Fruit fly (Drosophila melanogaster): ENCODE data around the gene x16.

Gene x16

dm6 chr2L:6968013-6968517 is 48.1 kb upstream of the x16 start (continued):
- peak; percentile 46 for TF ChIP-seq CG9727 (GFP tag; optimal IDR thresholded peaks at IDR 0.05)
- TF ChIP-seq CG18262 (tag; optimal IDR thresholded peaks at IDR 0.05): peak; percentile 30
- TF ChIP-seq kah (GFP tag; optimal IDR thresholded peaks at IDR 0.05): no peak
- peak; percentile 12 for TF ChIP-seq kay (GFP tag; optimal IDR thresholded peaks at IDR 0.05)
- peak; percentile 26 for TF ChIP-seq CG5245 (GFP tag; optimal IDR thresholded peaks at IDR 0.05)
- TF ChIP-seq CG7271 (tag; optimal IDR thresholded peaks at IDR 0.05): no peak
- no peak for TF ChIP-seq fd64A (GFP tag; optimal IDR thresholded peaks at IDR 0.05)
- TF ChIP-seq lab (GFP tag; optimal IDR thresholded peaks at IDR 0.05): no peak
- TF ChIP-seq lmd (GFP tag; IDR thresholded peaks at IDR 0.05): no peak; the same call in 1 of the 2 replicates
- TF ChIP-seq Rx (GFP tag; IDR thresholded peaks at IDR 0.05): no peak
- TF ChIP-seq btn (GFP tag; optimal IDR thresholded peaks at IDR 0.05): no peak
- TF ChIP-seq nerfin-1 (tag; optimal IDR thresholded peaks at IDR 0.05): no peak
- TF ChIP-seq dpn (GFP tag; optimal IDR thresholded peaks at IDR 0.05): peak; percentile 48 to 64
- no peak for TF ChIP-seq CG11560 (tag; IDR thresholded peaks at IDR 0.05)
- no peak for TF ChIP-seq cas (GFP tag; IDR thresholded peaks at IDR 0.05)
- peak; percentile 51; the same call in 1 of the 3 replicates for TF ChIP-seq zfh1 (GFP tag; IDR thresholded peaks at IDR 0.05)
- no peak for TF ChIP-seq stc (GFP tag; IDR thresholded peaks at IDR 0.05)
- no peak for TF ChIP-seq CG3726 (GFP tag; IDR thresholded peaks at IDR 0.05)
- TF ChIP-seq CG31365 (tag; optimal IDR thresholded peaks at IDR 0.05): peak; percentile 20
- TF ChIP-seq CG17568 (GFP tag; optimal IDR thresholded peaks at IDR 0.05): no peak
- TF ChIP-seq CG6654 (GFP tag; optimal IDR thresholded peaks at IDR 0.05): no peak
- no peak for TF ChIP-seq fru (optimal IDR thresholded peaks at IDR 0.05)
- TF ChIP-seq twi (tag; optimal IDR thresholded peaks at IDR 0.05): no peak
- TF ChIP-seq dati (GFP tag; IDR thresholded peaks at IDR 0.05): no peak
- peak; percentile 42 for TF ChIP-seq Bteb2 (GFP tag; optimal IDR thresholded peaks at IDR 0.05)
- TF ChIP-seq bab2 (GFP tag; optimal IDR thresholded peaks at IDR 0.05): peak; percentile 57
- no peak for TF ChIP-seq Sox102F (GFP tag; optimal IDR thresholded peaks at IDR 0.05)
- peak; percentile 45 for TF ChIP-seq zfh2 (GFP tag; optimal IDR thresholded peaks at IDR 0.05)
- TF ChIP-seq CG1602 (GFP tag; optimal IDR thresholded peaks at IDR 0.05): no peak
- TF ChIP-seq crc (GFP tag; optimal IDR thresholded peaks at IDR 0.05): peak; percentile 28
- TF ChIP-seq CG4424 (GFP tag; optimal IDR thresholded peaks at IDR 0.05): peak; percentile 41
- TF ChIP-seq Optix (GFP tag; IDR thresholded peaks at IDR 0.05): no peak
- TF ChIP-seq CG6683 (GFP tag; optimal IDR thresholded peaks at IDR 0.05): no peak
- no peak for TF ChIP-seq gsb (GFP tag; IDR thresholded peaks at IDR 0.05)
- TF ChIP-seq CG13296 (GFP tag; optimal IDR thresholded peaks at IDR 0.05): no peak
- TF ChIP-seq Hr39 (optimal IDR thresholded peaks at IDR 0.05): no peak
- no peak for TF ChIP-seq CG10543 (GFP tag; optimal IDR thresholded peaks at IDR 0.05)
- no peak for TF ChIP-seq exex (tag; optimal IDR thresholded peaks at IDR 0.05)
- no peak for TF ChIP-seq Trl (optimal IDR thresholded peaks at IDR 0.05)
- peak; percentile 29 for TF ChIP-seq Trl (GFP tag; optimal IDR thresholded peaks at IDR 0.05)
- no peak for TF ChIP-seq zf30C (GFP tag; optimal IDR thresholded peaks at IDR 0.05)
- TF ChIP-seq Lpt (GFP tag; optimal IDR thresholded peaks at IDR 0.05): no peak
- no peak for TF ChIP-seq Ssrp (tag; optimal IDR thresholded peaks at IDR 0.05)
- peak; percentile 1 for TF ChIP-seq gfzf (GFP tag; optimal IDR thresholded peaks at IDR 0.05)
- no peak for TF ChIP-seq CG15479 (GFP tag; optimal IDR thresholded peaks at IDR 0.05)
- no peak for TF ChIP-seq pnt (GFP tag; optimal IDR thresholded peaks at IDR 0.05)
- TF ChIP-seq Hsf (GFP tag; optimal IDR thresholded peaks at IDR 0.05): peak; percentile 59
- peak; percentile 4; the same call in 1 of the 3 replicates for TF ChIP-seq ase (GFP tag; IDR thresholded peaks at IDR 0.05)
- peak; percentile 55 for TF ChIP-seq phol (tag; optimal IDR thresholded peaks at IDR 0.05)
- no peak for TF ChIP-seq CG12236 (GFP tag; optimal IDR thresholded peaks at IDR 0.05)
- TF ChIP-seq en (GFP tag; optimal IDR thresholded peaks at IDR 0.05): peak; percentile 55
- peak; percentile 16 for TF ChIP-seq CG4707 (GFP tag; optimal IDR thresholded peaks at IDR 0.05)
- no peak for TF ChIP-seq dimm (GFP tag; IDR thresholded peaks at IDR 0.05)

Measured in whole organism, embryonic.